Worm (Caenorhabditis elegans) whole organism, midembryonic: ENCODE data around the gene W02D7.6.

ENCODE experiments used
- T22C8.4 ChIP-seq: fragments of 200-800 bp; sonication (Bioruptor generic); IDR thresholded peaks from 2 replicates; pipeline ENCODE4 v1.3.6; 2022; ENCODE audit warnings: missing genetic modification characterization, missing compliant biosample characterization
- cog-1 ChIP-seq: sonication (generic microtip); optimal IDR thresholded peaks from 2 replicates; lab custom pipeline; 2016; ENCODE audit warnings: missing genetic modification characterization, missing compliant biosample characterization
- flt-1 ChIP-seq: fragments of 200-800 bp; sonication (Bioruptor generic); IDR thresholded peaks from 2 replicates; pipeline ENCODE4 v1.3.6; 2022; ENCODE audit warnings: missing genetic modification characterization, missing compliant biosample characterization
- klf-2 ChIP-seq: fragments of 200-800 bp; sonication (Bioruptor generic); conservative IDR thresholded peaks from 2 replicates; pipeline ENCODE4 v1.3.6; 2022; ENCODE audit warnings: missing genetic modification reagents, missing genetic modification characterization, missing compliant biosample characterization
- med-1 ChIP-seq: sonication (generic microtip); optimal IDR thresholded peaks from 2 replicates; lab custom pipeline; 2017; ENCODE audit warnings: missing genetic modification characterization, mild to moderate bottlenecking, missing compliant biosample characterization, antibody characterized with exemption, missing genetic modification reagents; ENCODE audit not compliant: insufficient read depth
- ref-1 ChIP-seq: fragments of 200-800 bp; sonication (Bioruptor generic); conservative IDR thresholded peaks from 2 replicates; pipeline ENCODE4 v1.3.6; 2022; ENCODE audit warnings: missing genetic modification reagents, missing genetic modification characterization, missing compliant biosample characterization
- tab-1 ChIP-seq: fragments of 200-800 bp; sonication (Bioruptor generic); IDR thresholded peaks from 2 replicates; pipeline ENCODE4 v1.3.6; 2022; ENCODE audit warnings: missing genetic modification characterization, missing compliant biosample characterization
- ztf-23 ChIP-seq: fragments of 200-800 bp; sonication (Bioruptor generic); IDR thresholded peaks from 2 replicates; pipeline ENCODE4 v1.3.6; 2022; ENCODE audit warnings: missing genetic modification reagents, missing genetic modification characterization, missing compliant biosample characterization
- ztf-29 ChIP-seq: fragments of 200-800 bp; sonication (Bioruptor generic); IDR thresholded peaks from 2 replicates; pipeline ENCODE4 v1.3.6; 2022; ENCODE audit warnings: missing genetic modification reagents, missing genetic modification characterization, missing compliant biosample characterization

The W02D7.6 gene

ce11 chrV:8281646-8282045 is 19.7 kb downstream of the W02D7.6 start:
- no peak for TF ChIP-seq ztf-23
- TF ChIP-seq klf-2: no peak

- TF ChIP-seq ztf-29 (GFP tag; lab: Robert Waterston, UW): no peak
- no peak for TF ChIP-seq med-1 (GFP tag; lab: Kevin White, UChicago)
- no peak for TF ChIP-seq ref-1 (GFP tag; lab: Robert Waterston, UW)
- no peak for TF ChIP-seq cog-1
- TF ChIP-seq klf-2: no peak
- TF ChIP-seq ztf-23: no peak
- TF ChIP-seq T22C8.4: no peak
- no peak for TF ChIP-seq tab-1 (GFP tag; lab: Robert Waterston, UW)
- no peak for TF ChIP-seq flt-1 (GFP tag; lab: Robert Waterston, UW)
These were observed 20.5 kb downstream of the W02D7.6 start, which contains the start of gene str-135 for ce11 chrV:8280770-8281169. Gene str-135 (minus strand): TSS chrV:8280870.

ce11 chrV:8278830-8279229 is 22.5 kb downstream of the W02D7.6 start, which contains the start of gene str-136:
Gene str-136 (minus strand): TSS chrV:8278930.
- TF ChIP-seq flt-1 (GFP tag; lab: Robert Waterston, UW): no peak
- TF ChIP-seq tab-1 (GFP tag; lab: Robert Waterston, UW): no peak
- no peak for TF ChIP-seq ztf-23
- TF ChIP-seq klf-2: no peak
- no peak for TF ChIP-seq T22C8.4
- TF ChIP-seq ref-1 (GFP tag; lab: Robert Waterston, UW): no peak
- no peak for TF ChIP-seq cog-1
- TF ChIP-seq med-1 (GFP tag; lab: Kevin White, UChicago): no peak
- no peak for TF ChIP-seq ztf-29 (GFP tag; lab: Robert Waterston, UW)

DNA sequence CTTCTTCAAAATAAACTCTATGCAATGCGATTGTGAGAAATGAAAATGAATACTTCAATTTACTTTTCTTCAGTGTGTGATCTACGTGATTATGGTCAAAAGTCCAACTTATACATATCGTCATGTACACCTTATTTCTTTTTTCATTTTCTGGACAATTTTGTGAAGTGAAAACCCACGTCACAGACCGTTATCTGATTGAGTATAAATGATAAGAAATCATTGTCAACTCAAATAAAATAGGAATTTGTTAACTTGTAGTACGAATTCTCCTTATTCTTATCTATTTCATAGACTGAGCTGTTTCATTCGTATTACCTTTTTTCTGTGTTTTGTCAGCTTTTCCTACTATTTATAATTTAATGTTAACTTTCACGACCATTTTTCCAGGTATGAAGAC is 29.3 kb downstream of the W02D7.6 start, which contains the start of gene asp-5:
Gene asp-5, plus strand, starts transcription at position 391 of the 400 bp plus-strand sequence.
- TF ChIP-seq klf-2: no peak
- TF ChIP-seq med-1 (GFP tag; lab: Kevin White, UChicago): no peak
- no peak for TF ChIP-seq tab-1 (GFP tag; lab: Robert Waterston, UW)
- no peak for TF ChIP-seq ztf-23
- no peak for TF ChIP-seq T22C8.4
- TF ChIP-seq cog-1: no peak
- TF ChIP-seq ref-1 (GFP tag; lab: Robert Waterston, UW): no peak
- no peak for TF ChIP-seq ztf-29 (GFP tag; lab: Robert Waterston, UW)
- TF ChIP-seq flt-1 (GFP tag; lab: Robert Waterston, UW): no peak

- no peak for TF ChIP-seq klf-2
- TF ChIP-seq cog-1: no peak
- no peak for TF ChIP-seq T22C8.4
- TF ChIP-seq ztf-29 (GFP tag; lab: Robert Waterston, UW): no peak
- no peak for TF ChIP-seq flt-1 (GFP tag; lab: Robert Waterston, UW)
- TF ChIP-seq med-1 (GFP tag; lab: Kevin White, UChicago): no peak
- no peak for TF ChIP-seq ztf-23
- no peak for TF ChIP-seq tab-1 (GFP tag; lab: Robert Waterston, UW)
- no peak for TF ChIP-seq ref-1 (GFP tag; lab: Robert Waterston, UW)
These were observed 29.9 kb downstream of the W02D7.6 start for ce11 chrV:8271395-8271794.

ce11 chrV:8269878-8270277 is 31.4 kb downstream of the W02D7.6 start:
- TF ChIP-seq tab-1 (GFP tag; lab: Robert Waterston, UW): no peak
- TF ChIP-seq T22C8.4: no peak
- TF ChIP-seq cog-1: no peak
- TF ChIP-seq med-1 (GFP tag; lab: Kevin White, UChicago): no peak

ce11 chrV:8268902-8269301 is 32.4 kb downstream of the W02D7.6 start, which contains the start of the genes asp-6 and asp-12:
Gene asp-6 (minus strand): TSS chrV:8268937.
Gene asp-12 (plus strand): TSS chrV:8269210.
- TF ChIP-seq flt-1 (GFP tag; lab: Robert Waterston, UW): no peak
- no peak for TF ChIP-seq klf-2
- no peak for TF ChIP-seq ztf-29 (GFP tag; lab: Robert Waterston, UW)
- TF ChIP-seq ref-1 (GFP tag; lab: Robert Waterston, UW): no peak
- no peak for TF ChIP-seq ztf-23
- no peak for TF ChIP-seq cog-1
- TF ChIP-seq T22C8.4: no peak
- no peak for TF ChIP-seq tab-1 (GFP tag; lab: Robert Waterston, UW)
- TF ChIP-seq med-1 (GFP tag; lab: Kevin White, UChicago): no peak

DNA sequence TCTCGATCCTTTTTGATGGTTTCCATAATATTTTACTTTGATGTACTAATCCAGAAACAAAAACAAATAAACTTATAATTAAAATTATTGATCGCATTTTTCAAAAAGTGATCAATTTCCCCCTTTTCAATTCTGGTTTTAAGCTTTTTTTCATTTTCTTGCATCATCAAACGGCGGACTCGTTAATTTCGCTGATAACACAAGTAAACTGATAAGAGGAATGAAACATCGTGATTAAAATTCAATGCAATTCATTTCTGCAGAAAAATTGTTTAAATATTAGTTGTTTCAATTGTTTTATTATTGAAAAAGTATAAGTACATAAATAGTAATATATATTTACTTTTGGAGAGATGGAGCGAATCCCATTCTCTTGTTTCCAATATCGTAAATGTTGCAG is 34.0 kb downstream of the W02D7.6 start:
- no peak for TF ChIP-seq ztf-23
- no peak for TF ChIP-seq cog-1
- TF ChIP-seq tab-1 (GFP tag; lab: Robert Waterston, UW): no peak
- TF ChIP-seq ref-1 (GFP tag; lab: Robert Waterston, UW): no peak
- TF ChIP-seq med-1 (GFP tag; lab: Kevin White, UChicago): no peak
- no peak for TF ChIP-seq flt-1 (GFP tag; lab: Robert Waterston, UW)
- no peak for TF ChIP-seq T22C8.4
- no peak for TF ChIP-seq klf-2
- no peak for TF ChIP-seq ztf-29 (GFP tag; lab: Robert Waterston, UW)

ce11 chrV:8266232-8266631 is 35.1 kb downstream of the W02D7.6 start, which contains the start of gene F21F8.5:
Gene F21F8.5 (minus strand): TSS chrV:8266332.
- TF ChIP-seq med-1 (GFP tag; lab: Kevin White, UChicago): no peak
- TF ChIP-seq ztf-29 (GFP tag; lab: Robert Waterston, UW): no peak
- TF ChIP-seq tab-1 (GFP tag; lab: Robert Waterston, UW): no peak
- no peak for TF ChIP-seq cog-1
- no peak for TF ChIP-seq T22C8.4
- TF ChIP-seq ztf-23: no peak
- no peak for TF ChIP-seq ref-1 (GFP tag; lab: Robert Waterston, UW)
- no peak for TF ChIP-seq klf-2
- TF ChIP-seq flt-1 (GFP tag; lab: Robert Waterston, UW): no peak

- TF ChIP-seq cog-1 (no peak), ztf-23 (no peak), flt-1 (GFP tag; lab: Robert Waterston, UW) (no peak), ref-1 (GFP tag; lab: Robert Waterston, UW) (no peak), med-1 (GFP tag; lab: Kevin White, UChicago) (no peak), tab-1 (GFP tag; lab: Robert Waterston, UW) (no peak), klf-2 (no peak), T22C8.4 (no peak), ztf-29 (GFP tag; lab: Robert Waterston, UW) (no peak)
These were observed 37.4 kb downstream of the W02D7.6 start, which contains the start of gene C16D9.9 for ce11 chrV:8263941-8264340. Gene C16D9.9 (plus strand): TSS chrV:8264241.
